Fruit fly (Drosophila melanogaster): ENCODE measurements around the gene CG5445.

dm6 chrX:17315566-17315965, 33.3 kb downstream of the CG5445 start:
- TF ChIP-seq CG4496 (GFP tag; IDR thresholded peaks at IDR 0.05) (no peak), rn (GFP tag; IDR thresholded peaks at IDR 0.05) (no peak), CG9948 (tag; optimal IDR thresholded peaks at IDR 0.05) (no peak), CG8301 (tag; optimal IDR thresholded peaks at IDR 0.05) (no peak)

Measured in whole organism, pupa.